Fruit fly (Drosophila melanogaster): ENCODE data around the gene Drsl3.

Gene Drsl3

dm6 chr3L:3336368-3337164, 21.8 kb downstream of the Drsl3 start, which contains the start of the genes Drsl6 and kst (continued):
- TF ChIP-seq CG14441 (GFP tag; IDR thresholded peaks at IDR 0.05) = 0 out of 2 replicates have a peak, but pooled peaks have one; percentile 23
- no peak for TF ChIP-seq disco-r (GFP tag; optimal IDR thresholded peaks at IDR 0.05)
- no peak for TF ChIP-seq CG18011 (GFP tag; optimal IDR thresholded peaks at IDR 0.05)
- TF ChIP-seq CG34422 (GFP tag; IDR thresholded peaks at IDR 0.05) = peak; percentile 53; the same call in 1 of the 3 replicates
- TF ChIP-seq H2.0 (GFP tag; IDR thresholded peaks at IDR 0.05) = no peak
- no peak for TF ChIP-seq CG7786 (GFP tag; optimal IDR thresholded peaks at IDR 0.05)
- TF ChIP-seq knrl (GFP tag; IDR thresholded peaks at IDR 0.05; ENCODE audit: partially characterized antibody) = no peak; the same call in 1 of the 3 replicates
- TF ChIP-seq CG6791 (GFP tag; IDR thresholded peaks at IDR 0.05; ENCODE audit: partially characterized antibody) = peak; percentile 62
- no peak for TF ChIP-seq ro (GFP tag; IDR thresholded peaks at IDR 0.05)
- peak; percentile 43 for TF ChIP-seq Camta (GFP tag; optimal IDR thresholded peaks at IDR 0.05)
- peak; percentile 92 for TF ChIP-seq CG15514 (GFP tag; optimal IDR thresholded peaks at IDR 0.05)
- no peak for TF ChIP-seq ERR (GFP tag; optimal IDR thresholded peaks at IDR 0.05)
- peak; percentile 24; the same call in 1 of the 3 replicates for TF ChIP-seq row (GFP tag; IDR thresholded peaks at IDR 0.05)
- TF ChIP-seq CG9727 (GFP tag; optimal IDR thresholded peaks at IDR 0.05) = peak; percentile 21
- TF ChIP-seq CG8478 (optimal IDR thresholded peaks at IDR 0.05) = no peak
- TF ChIP-seq NfI (GFP tag; optimal IDR thresholded peaks at IDR 0.05) = no peak
- no peak for TF ChIP-seq sima (GFP tag; optimal IDR thresholded peaks at IDR 0.05)
- no peak for TF ChIP-seq toy (GFP tag; IDR thresholded peaks at IDR 0.05)
- TF ChIP-seq dm (GFP tag; optimal IDR thresholded peaks at IDR 0.05) = no peak
- peak; percentile 60 for TF ChIP-seq amos (GFP tag; IDR thresholded peaks at IDR 0.05; ENCODE audit: partially characterized antibody)
- no peak; the same call in 2 of the 3 replicates for TF ChIP-seq mld (GFP tag; IDR thresholded peaks at IDR 0.05; ENCODE audit: partially characterized antibody)
- peak; percentile 33; the same call in 1 of the 3 replicates for TF ChIP-seq Dbx (GFP tag; IDR thresholded peaks at IDR 0.05)
- peak in 1 of 2 experiments; percentile 36 for TF ChIP-seq Eip74EF (GFP tag; optimal IDR thresholded peaks at IDR 0.05)
- TF ChIP-seq CG7928 (GFP tag; optimal IDR thresholded peaks at IDR 0.05) = no peak
- no peak for TF ChIP-seq aop (GFP tag; IDR thresholded peaks at IDR 0.05)
- peak; percentile 29 for TF ChIP-seq maf-S (GFP tag; optimal IDR thresholded peaks at IDR 0.05)
- TF ChIP-seq stc (GFP tag; IDR thresholded peaks at IDR 0.05) = 0 out of 2 replicates have a peak, but pooled peaks have one; percentile 8
- TF ChIP-seq CG17802 (tag; optimal IDR thresholded peaks at IDR 0.05) = no peak
- peak; percentile 23 for TF ChIP-seq CG14710 (tag; optimal IDR thresholded peaks at IDR 0.05)
- TF ChIP-seq PHDP (tag; optimal IDR thresholded peaks at IDR 0.05) = peak; percentile 41
- no peak for TF ChIP-seq CG7556 (GFP tag; optimal IDR thresholded peaks at IDR 0.05)
- no peak for TF ChIP-seq gsb (GFP tag; IDR thresholded peaks at IDR 0.05)
- TF ChIP-seq CG9797 (GFP tag; optimal IDR thresholded peaks at IDR 0.05) = peak; percentile 72
- TF ChIP-seq fd64A (GFP tag; optimal IDR thresholded peaks at IDR 0.05) = no peak
- no peak for TF ChIP-seq CG11723 (GFP tag; optimal IDR thresholded peaks at IDR 0.05)
- peak; percentile 72 for TF ChIP-seq Bgb (GFP tag; IDR thresholded peaks at IDR 0.05; ENCODE audit: partially characterized antibody)
- TF ChIP-seq Nf-YA (GFP tag; IDR thresholded peaks at IDR 0.05) = peak; percentile 25; the same call in 1 of the 2 replicates
- peak; percentile 65 for TF ChIP-seq HmgZ (tag; optimal IDR thresholded peaks at IDR 0.05)
- TF ChIP-seq CG32532 (GFP tag; IDR thresholded peaks at IDR 0.05) = no peak
- no peak for TF ChIP-seq CG32767 (GFP tag; IDR thresholded peaks at IDR 0.05)
- peak; percentile 13 for TF ChIP-seq CG13424 (tag; optimal IDR thresholded peaks at IDR 0.05)
- TF ChIP-seq Oaz (GFP tag; IDR thresholded peaks at IDR 0.05) = no peak
- peak in 1 of 2 experiments; percentile 59 for TF ChIP-seq Pdp1 (GFP tag; optimal IDR thresholded peaks at IDR 0.05)
- TF ChIP-seq CG11247 (GFP tag; IDR thresholded peaks at IDR 0.05) = no peak
- no peak for TF ChIP-seq Gug (GFP tag; IDR thresholded peaks at IDR 0.05)
- TF ChIP-seq lab (GFP tag; optimal IDR thresholded peaks at IDR 0.05) = no peak
- TF ChIP-seq Xbp1 (GFP tag; optimal IDR thresholded peaks at IDR 0.05) = no peak
- TF ChIP-seq Hmr (GFP tag; optimal IDR thresholded peaks at IDR 0.05) = no peak
